Fruit fly (Drosophila melanogaster): ENCODE data around the gene CG32625.

CG32625 gene

dm6 chrX:13800680-13801079 lies 44.1 kb upstream of the CG32625 start (continued):
- TF ChIP-seq Hr39 (GFP tag; optimal IDR thresholded peaks at IDR 0.05) = peak; percentile 24
- no peak for TF ChIP-seq achi (GFP tag; optimal IDR thresholded peaks at IDR 0.05)
- TF ChIP-seq OdsH (GFP tag; optimal IDR thresholded peaks at IDR 0.05) = no peak
- TF ChIP-seq CG9139 (GFP tag; optimal IDR thresholded peaks at IDR 0.05) = no peak
- TF ChIP-seq CG6808 (GFP tag; optimal IDR thresholded peaks at IDR 0.05) = no peak
- TF ChIP-seq acj6 (GFP tag; optimal IDR thresholded peaks at IDR 0.05) = peak; percentile 11
- TF ChIP-seq CG8632 (GFP tag; optimal IDR thresholded peaks at IDR 0.05) = no peak
- TF ChIP-seq CG32006 (GFP tag; optimal IDR thresholded peaks at IDR 0.05) = no peak
- TF ChIP-seq CG3032 (tag; optimal IDR thresholded peaks at IDR 0.05) = no peak
- no peak for TF ChIP-seq pdm3 (GFP tag; optimal IDR thresholded peaks at IDR 0.05)
- TF ChIP-seq Eip93F (GFP tag; optimal IDR thresholded peaks at IDR 0.05) = no peak
- TF ChIP-seq Smox (GFP tag; optimal IDR thresholded peaks at IDR 0.05) = no peak
- no peak for TF ChIP-seq CG8119 (GFP tag; IDR thresholded peaks at IDR 0.05)
- peak; percentile 26 for TF ChIP-seq cyc (GFP tag; optimal IDR thresholded peaks at IDR 0.05)
- no peak for TF ChIP-seq salr (GFP tag; optimal IDR thresholded peaks at IDR 0.05)
- peak; percentile 40 for TF ChIP-seq esn (GFP tag; optimal IDR thresholded peaks at IDR 0.05)
- TF ChIP-seq CG10631 (GFP tag; optimal IDR thresholded peaks at IDR 0.05) = peak; percentile 6
- no peak for TF ChIP-seq Hr38 (GFP tag; optimal IDR thresholded peaks at IDR 0.05)
- TF ChIP-seq CG34406 (GFP tag; optimal IDR thresholded peaks at IDR 0.05) = peak; percentile 6
- TF ChIP-seq fd85E (GFP tag; optimal IDR thresholded peaks at IDR 0.05) = no peak
- no peak for TF ChIP-seq vri (GFP tag; optimal IDR thresholded peaks at IDR 0.05)

- TF ChIP-seq CG9139 (GFP tag; optimal IDR thresholded peaks at IDR 0.05) (no peak), ss (GFP tag; optimal IDR thresholded peaks at IDR 0.05) (no peak), dac (GFP tag; optimal IDR thresholded peaks at IDR 0.05) (no peak), esn (GFP tag; optimal IDR thresholded peaks at IDR 0.05) (no peak), fd59A (GFP tag; optimal IDR thresholded peaks at IDR 0.05) (no peak), CG32006 (GFP tag; optimal IDR thresholded peaks at IDR 0.05) (no peak), CG4318 (GFP tag; optimal IDR thresholded peaks at IDR 0.05) (no peak), CG6163 (GFP tag; IDR thresholded peaks at IDR 0.05) (no peak), CG8632 (GFP tag; optimal IDR thresholded peaks at IDR 0.05) (no peak), Lpt (GFP tag; optimal IDR thresholded peaks at IDR 0.05) (no peak), Sox14 (GFP tag; optimal IDR thresholded peaks at IDR 0.05) (no peak), net (GFP tag; optimal IDR thresholded peaks at IDR 0.05) (no peak)
Observed at dm6 chrX:13797538-13797937, 40.9 kb upstream of the CG32625 start, which contains the start of gene CG10996. Gene CG10996, minus strand, starts transcription at chrX:13797638.

- no peak for TF ChIP-seq cyc (GFP tag; optimal IDR thresholded peaks at IDR 0.05)
- peak; percentile 17 for TF ChIP-seq svp (GFP tag)
- peak; percentile 11 for TF ChIP-seq Eip78C (GFP tag)
Observed at dm6 chrX:13792463-13792862, 35.8 kb upstream of the CG32625 start.

- TF ChIP-seq Hr39 (GFP tag; optimal IDR thresholded peaks at IDR 0.05) (no peak), esn (GFP tag; optimal IDR thresholded peaks at IDR 0.05) (no peak), CG11902 (GFP tag; optimal IDR thresholded peaks at IDR 0.05) (no peak), Gug (GFP tag; IDR thresholded peaks at IDR 0.05) (no peak), achi (GFP tag; optimal IDR thresholded peaks at IDR 0.05) (no peak), Hr38 (GFP tag; optimal IDR thresholded peaks at IDR 0.05) (no peak), CG16779 (tag; optimal IDR thresholded peaks at IDR 0.05) (no peak), CG9139 (GFP tag; optimal IDR thresholded peaks at IDR 0.05) (no peak), Sox15 (GFP tag; optimal IDR thresholded peaks at IDR 0.05) (no peak), Lpt (GFP tag; optimal IDR thresholded peaks at IDR 0.05) (no peak), Sox102F (GFP tag; optimal IDR thresholded peaks at IDR 0.05) (no peak), CG4318 (GFP tag; optimal IDR thresholded peaks at IDR 0.05) (no peak), spab (GFP tag; optimal IDR thresholded peaks at IDR 0.05) (no peak), cyc (GFP tag; optimal IDR thresholded peaks at IDR 0.05) (no peak), CG31627 (GFP tag; optimal IDR thresholded peaks at IDR 0.05) (no peak), CG7368 (GFP tag; optimal IDR thresholded peaks at IDR 0.05) (no peak), vri (GFP tag; optimal IDR thresholded peaks at IDR 0.05) (no peak), CG32006 (GFP tag; optimal IDR thresholded peaks at IDR 0.05) (no peak), CG6854 (GFP tag; optimal IDR thresholded peaks at IDR 0.05) (no peak), eg (GFP tag; IDR thresholded peaks at IDR 0.05) (no peak)
Observed at dm6 chrX:13791011-13791410, 34.4 kb upstream of the CG32625 start, which contains the start of gene CG10993. Gene CG10993, minus strand, starts transcription at chrX:13791111.
